Fruit fly (Drosophila melanogaster) whole organism, embryonic: Measurements from ENCODE around the gene CG17364.
A peak's percentile ranks its signal among the peaks of the same experiment; 100 is the strongest.

ENCODE experiments used
- B-H2 ChIP-seq: fragments of 200-800 bp; sonication (Bioruptor generic); optimal IDR thresholded peaks from 2 replicates; lab custom pipeline; 2018; ENCODE audit warnings: missing biosample characterization, mild to moderate bottlenecking, missing genetic modification characterization
- Bgb ChIP-seq: fragments of 200-800 bp; sonication (Bioruptor generic); IDR thresholded peaks from 2 replicates; pipeline ENCODE4 v1.3.6; 2022; ENCODE audit warnings: missing biosample characterization, missing genetic modification characterization; ENCODE audit not compliant: partially characterized antibody
- CG10959 ChIP-seq: fragments of 200-800 bp; sonication (Bioruptor generic); IDR thresholded peaks from 2 replicates; pipeline ENCODE4 v1.3.6; 2022; ENCODE audit warnings: missing biosample characterization, missing genetic modification characterization
- CG10979 ChIP-seq: fragments of 200-800 bp; sonication (Bioruptor generic); optimal IDR thresholded peaks from 2 replicates; lab custom pipeline; 2018; ENCODE audit warnings: missing biosample characterization, mild to moderate bottlenecking, missing genetic modification characterization, moderate library complexity
- CG11456 ChIP-seq: fragments of 200-800 bp; sonication (Bioruptor generic); IDR thresholded peaks from 3 replicates; pipeline ENCODE4 v1.3.6; 2022; ENCODE audit warnings: missing biosample characterization, missing genetic modification characterization
- CG11696 ChIP-seq: fragments of 200-800 bp; sonication (Bioruptor generic); IDR thresholded peaks from 2 replicates; pipeline ENCODE4 v1.3.6; 2022; ENCODE audit warnings: missing biosample characterization, missing genetic modification characterization
- CG13624 ChIP-seq: fragments of 200-800 bp; sonication (Bioruptor generic); optimal IDR thresholded peaks from 2 replicates; lab custom pipeline; 2016; ENCODE audit warnings: missing biosample characterization, missing genetic modification characterization
- CG15011 ChIP-seq: fragments of 200-800 bp; sonication (Bioruptor generic); optimal IDR thresholded peaks from 3 replicates; lab custom pipeline; 2018; ENCODE audit warnings: missing biosample characterization, mild to moderate bottlenecking, missing genetic modification characterization
- CG15269 ChIP-seq: fragments of 200-800 bp; sonication (Bioruptor generic); optimal IDR thresholded peaks from 2 replicates; lab custom pipeline; 2018; ENCODE audit warnings: missing biosample characterization, mild to moderate bottlenecking, missing genetic modification characterization, moderate library complexity
- CG15479 ChIP-seq: fragments of 200-800 bp; sonication (Bioruptor generic); optimal IDR thresholded peaks from 3 replicates; lab custom pipeline; 2019; ENCODE audit warnings: missing biosample characterization, mild to moderate bottlenecking, missing genetic modification characterization, moderate library complexity
- CG1603 ChIP-seq: fragments of 200-800 bp; sonication (Bioruptor generic); optimal IDR thresholded peaks from 2 replicates; lab custom pipeline; 2019; ENCODE audit warnings: missing biosample characterization, mild to moderate bottlenecking, missing genetic modification characterization, moderate library complexity
- CG16815 ChIP-seq: fragments of 200-800 bp; sonication (Bioruptor generic); optimal IDR thresholded peaks from 3 replicates; lab custom pipeline; 2017; ENCODE audit warnings: missing biosample characterization, mild to moderate bottlenecking, missing genetic modification characterization
- CG3838 ChIP-seq: fragments of 200-800 bp; sonication (Bioruptor generic); optimal IDR thresholded peaks from 3 replicates; lab custom pipeline; 2016; ENCODE audit warnings: missing biosample characterization, missing genetic modification characterization
- CG3995 ChIP-seq: fragments of 200-800 bp; sonication (Bioruptor generic); optimal IDR thresholded peaks from 3 replicates; lab custom pipeline; 2016; ENCODE audit warnings: missing biosample characterization, missing genetic modification characterization
- CG4360 ChIP-seq: fragments of 200-800 bp; sonication (Bioruptor generic); IDR thresholded peaks from 2 replicates; pipeline ENCODE4 v1.3.6; 2022; ENCODE audit warnings: missing biosample characterization, missing genetic modification characterization
- CG6254 ChIP-seq: fragments of 200-800 bp; sonication (Bioruptor generic); optimal IDR thresholded peaks from 3 replicates; lab custom pipeline; 2017; ENCODE audit warnings: mild to moderate bottlenecking, missing biosample characterization, missing genetic modification reagents, missing genetic modification characterization
- CG7372 ChIP-seq: fragments of 200-800 bp; sonication (Bioruptor generic); IDR thresholded peaks from 2 replicates; pipeline ENCODE4 v1.3.6; 2022; ENCODE audit warnings: missing biosample characterization, missing genetic modification characterization
- CG7786 ChIP-seq: fragments of 200-800 bp; sonication (Bioruptor generic); optimal IDR thresholded peaks from 2 replicates; lab custom pipeline; 2016; ENCODE audit warnings: missing biosample characterization, missing genetic modification characterization
- CG7839 ChIP-seq: fragments of 200-800 bp; sonication (Bioruptor generic); optimal IDR thresholded peaks from 3 replicates; lab custom pipeline; 2018; ENCODE audit warnings: missing biosample characterization, mild to moderate bottlenecking, missing genetic modification characterization, moderate library complexity
- CG8089 ChIP-seq: fragments of 200-800 bp; sonication (Bioruptor generic); optimal IDR thresholded peaks from 3 replicates; lab custom pipeline; 2016; ENCODE audit warnings: missing biosample characterization, missing genetic modification characterization
- CTCF ChIP-seq: fragments of 200-800 bp; sonication (Bioruptor generic); optimal IDR thresholded peaks from 2 replicates; lab custom pipeline; 2017; ENCODE audit warnings: missing biosample characterization, mild to moderate bottlenecking, missing genetic modification characterization, moderate library complexity
- CoRest ChIP-seq: fragments of 200-800 bp; sonication (Bioruptor generic); optimal IDR thresholded peaks from 3 replicates; lab custom pipeline; 2018; ENCODE audit warnings: missing biosample characterization, mild to moderate bottlenecking, missing genetic modification characterization, moderate library complexity
- D ChIP-seq, 2 experiments: fragments of 200-800 bp in 1 of 2; fragments of >200 bp in 1 of 2; sonication (Bioruptor generic) in 1 of 2; optimal IDR thresholded peaks; 2 replicates in 1 of 2; 3 replicates in 1 of 2; lab custom pipeline; 2017; ENCODE audit warnings: mild to moderate bottlenecking in 1 of 2, missing biosample characterization in 1 of 2, missing genetic modification characterization in 1 of 2, missing genetic modification reagents in 1 of 2
- Doc3 ChIP-seq: fragments of 200-800 bp; sonication (Bioruptor generic); IDR thresholded peaks from 3 replicates; pipeline ENCODE4 v1.3.6; 2022; ENCODE audit warnings: missing biosample characterization, missing genetic modification characterization; ENCODE audit not compliant: partially characterized antibody
- E2f2 ChIP-seq: fragments of 200-800 bp; sonication (Bioruptor generic); IDR thresholded peaks from 2 replicates; pipeline ENCODE4 v1.3.6; 2022; ENCODE audit warnings: missing biosample characterization, missing genetic modification characterization
- Med ChIP-seq: fragments of 200-800 bp; sonication (Bioruptor generic); peaks from one replicate; lab custom pipeline; 2016; ENCODE audit warnings: missing biosample characterization, missing genetic modification characterization, mild to moderate bottlenecking, inconsistent platforms, moderate library complexity
- NC2β ChIP-seq: fragments of 200-800 bp; sonication (Bioruptor generic); optimal IDR thresholded peaks from 2 replicates; lab custom pipeline; 2016; ENCODE audit warnings: missing biosample characterization, missing genetic modification characterization
- Optix ChIP-seq: fragments of 200-800 bp; sonication (Bioruptor generic); IDR thresholded peaks from 3 replicates; pipeline ENCODE4 v1.3.6; 2022; ENCODE audit warnings: missing biosample characterization, missing genetic modification characterization
- Side ChIP-seq: fragments of 200-800 bp; sonication (Bioruptor generic); optimal IDR thresholded peaks from 2 replicates; lab custom pipeline; 2016; ENCODE audit warnings: missing biosample characterization, missing genetic modification characterization
- TFAM ChIP-seq: fragments of 200-800 bp; sonication (Bioruptor generic); optimal IDR thresholded peaks from 2 replicates; lab custom pipeline; 2017; ENCODE audit warnings: missing biosample characterization, missing genetic modification characterization, inconsistent platforms
- Xbp1 ChIP-seq: fragments of 200-800 bp; sonication (Bioruptor generic); optimal IDR thresholded peaks from 3 replicates; lab custom pipeline; 2016; ENCODE audit warnings: missing biosample characterization, mild to moderate bottlenecking, missing genetic modification characterization
- ap ChIP-seq: fragments of 200-800 bp; sonication (Bioruptor generic); IDR thresholded peaks from 2 replicates; pipeline ENCODE4 v1.3.6; 2022; ENCODE audit warnings: missing biosample characterization, missing genetic modification characterization
- ase ChIP-seq: fragments of 200-800 bp; sonication (Bioruptor generic); IDR thresholded peaks from 3 replicates; pipeline ENCODE4 v1.3.6; 2022; ENCODE audit warnings: missing biosample characterization, missing genetic modification characterization
- bab2 ChIP-seq: fragments of 200-800 bp; sonication (Bioruptor generic); optimal IDR thresholded peaks from 2 replicates; lab custom pipeline; 2016; ENCODE audit warnings: missing biosample characterization, missing genetic modification characterization
- cad ChIP-seq: fragments of >200 bp; optimal IDR thresholded peaks from 2 replicates; lab custom pipeline; 2017; ENCODE audit warnings: missing biosample characterization, missing genetic modification characterization
- cas ChIP-seq: fragments of 200-800 bp; sonication (Bioruptor generic); IDR thresholded peaks from 2 replicates; pipeline ENCODE4 v1.3.6; 2022; ENCODE audit warnings: missing biosample characterization, missing genetic modification characterization
- cato ChIP-seq: fragments of 200-800 bp; sonication (Bioruptor generic); optimal IDR thresholded peaks from 2 replicates; lab custom pipeline; 2016; ENCODE audit warnings: missing biosample characterization, missing genetic modification characterization, borderline replicate concordance
- dati ChIP-seq: fragments of 200-800 bp; sonication (Bioruptor generic); IDR thresholded peaks from 2 replicates; pipeline ENCODE4 v1.3.6; 2022; ENCODE audit warnings: missing biosample characterization, missing genetic modification characterization
- fd96Cb ChIP-seq: fragments of 200-800 bp; sonication (Bioruptor generic); optimal IDR thresholded peaks from 2 replicates; lab custom pipeline; 2018; ENCODE audit warnings: missing biosample characterization, mild to moderate bottlenecking, missing genetic modification characterization, moderate library complexity
- gem ChIP-seq: fragments of 200-800 bp; sonication (Bioruptor generic); optimal IDR thresholded peaks from 2 replicates; lab custom pipeline; 2019; ENCODE audit warnings: missing biosample characterization, mild to moderate bottlenecking, missing genetic modification characterization, moderate library complexity
- gsb ChIP-seq: fragments of 200-800 bp; sonication (Bioruptor generic); IDR thresholded peaks from 2 replicates; pipeline ENCODE4 v1.3.6; 2022; ENCODE audit warnings: missing biosample characterization, missing genetic modification characterization
- ham ChIP-seq: fragments of 200-800 bp; sonication (Bioruptor generic); IDR thresholded peaks from 2 replicates; pipeline ENCODE4 v1.3.6; 2022; ENCODE audit warnings: missing biosample characterization, missing genetic modification characterization
- kah ChIP-seq: fragments of 200-800 bp; sonication (Bioruptor generic); optimal IDR thresholded peaks from 2 replicates; lab custom pipeline; 2018; ENCODE audit warnings: missing biosample characterization, mild to moderate bottlenecking, missing genetic modification characterization
- lola ChIP-seq, 3 experiments: fragments of >200 bp in 2 of 3; fragments of 200-800 bp in 1 of 3; sonication (Bioruptor generic) in 1 of 3; optimal IDR thresholded peaks; 2 replicates each; lab custom pipeline; 2017 to 2019; ENCODE audit warnings: missing biosample characterization in 3 of 3, missing genetic modification characterization in 3 of 3, mild to moderate bottlenecking in 1 of 3, moderate library complexity in 1 of 3
- nerfin-2 ChIP-seq: fragments of 200-800 bp; sonication (Bioruptor generic); IDR thresholded peaks from 2 replicates; pipeline ENCODE4 v1.3.6; 2022; ENCODE audit warnings: missing biosample characterization, missing genetic modification characterization; ENCODE audit not compliant: partially characterized antibody
- nmo ChIP-seq: fragments of 200-800 bp; sonication (Bioruptor generic); optimal IDR thresholded peaks from 2 replicates; lab custom pipeline; 2018; ENCODE audit warnings: missing biosample characterization, mild to moderate bottlenecking, missing genetic modification characterization, moderate library complexity
- trh ChIP-seq: fragments of 200-800 bp; sonication (Bioruptor generic); optimal IDR thresholded peaks from 2 replicates; lab custom pipeline; 2016; ENCODE audit warnings: missing biosample characterization, missing genetic modification characterization
- tx ChIP-seq: fragments of 200-800 bp; sonication (Bioruptor generic); optimal IDR thresholded peaks from 2 replicates; lab custom pipeline; 2016; ENCODE audit warnings: missing biosample characterization, missing genetic modification characterization
- unc-4 ChIP-seq: fragments of 200-800 bp; sonication (Bioruptor generic); IDR thresholded peaks from 2 replicates; pipeline ENCODE4 v1.3.6; 2022; ENCODE audit warnings: missing biosample characterization, missing genetic modification characterization; ENCODE audit not compliant: partially characterized antibody

The CG17364 gene

dm6 chr3L:14001658-14002523 is 8.7 kb upstream of the CG17364 start, which contains the start of the genes Nprl3 and upSET (continued):
- TF ChIP-seq CG6254 (GFP tag; lab: Kevin White, UChicago) = no peak
- TF ChIP-seq fd96Cb (tag; lab: Kevin White, UChicago) = no peak
- no peak for TF ChIP-seq CG10959 (GFP tag; lab: Robert Waterston, UW)
- peak; percentile 81 for TF ChIP-seq Med (GFP tag; lab: Kevin White, UChicago)
- peak; percentile 16 for TF ChIP-seq CG7839 (tag; lab: Kevin White, UChicago)
- peak; percentile 80 for TF ChIP-seq Doc3 (GFP tag; lab: Robert Waterston, UW)
- no peak for TF ChIP-seq lola (GFP tag; optimal IDR thresholded peaks at IDR 0.05; lab: Kevin White, UChicago)
- no peak for TF ChIP-seq tx (GFP tag; lab: Kevin White, UChicago)
- TF ChIP-seq ase = no peak
- no peak for TF ChIP-seq B-H2 (GFP tag; lab: Kevin White, UChicago)
- no peak for TF ChIP-seq CG11456
- no peak for TF ChIP-seq ap (GFP tag; lab: Robert Waterston, UW)
- TF ChIP-seq D (optimal IDR thresholded peaks at IDR 0.05; lab: Kevin White, UChicago) = no peak
- no peak for TF ChIP-seq D (GFP tag; optimal IDR thresholded peaks at IDR 0.05; lab: Kevin White, UChicago)
- TF ChIP-seq CG10979 (tag; lab: Kevin White, UChicago) = no peak
- TF ChIP-seq gem (tag; lab: Kevin White, UChicago) = no peak
- no peak for TF ChIP-seq kah (GFP tag; lab: Kevin White, UChicago)
- TF ChIP-seq NC2β (GFP tag; lab: Kevin White, UChicago) = peak; percentile 14
- no peak for TF ChIP-seq cad (GFP tag; lab: Kevin White, UChicago)
- TF ChIP-seq Side = no peak
- 0 out of 2 replicates have a peak, but pooled peaks have one; percentile 22 for TF ChIP-seq E2f2
- TF ChIP-seq CTCF (GFP tag; lab: Kevin White, UChicago) = peak; percentile 3
- TF ChIP-seq CG15011 = no peak
- peak; percentile 51 for TF ChIP-seq nmo (GFP tag; lab: Kevin White, UChicago)
- TF ChIP-seq Xbp1 (GFP tag; lab: Kevin White, UChicago) = no peak
- TF ChIP-seq CG16815 (GFP tag; lab: Kevin White, UChicago) = no peak
- TF ChIP-seq CG7786 (GFP tag; lab: Kevin White, UChicago) = no peak
- no peak for TF ChIP-seq CG15479 (GFP tag; lab: Kevin White, UChicago)
- no peak for TF ChIP-seq cato
- TF ChIP-seq gsb (GFP tag; lab: Robert Waterston, UW) = no peak
- no peak for TF ChIP-seq CG11696 (GFP tag; lab: Robert Waterston, UW)
- no peak for TF ChIP-seq Optix (GFP tag; lab: Robert Waterston, UW)
- no peak for TF ChIP-seq CG8089
- no peak for TF ChIP-seq trh (GFP tag; lab: Kevin White, UChicago)
- TF ChIP-seq CG1603 = peak; percentile 39
- TF ChIP-seq CG4360 (GFP tag; lab: Robert Waterston, UW) = no peak
- TF ChIP-seq unc-4 (GFP tag; lab: Robert Waterston, UW) = peak; percentile 85
- TF ChIP-seq CG3995 (GFP tag; lab: Kevin White, UChicago) = no peak
- TF ChIP-seq cas (GFP tag; lab: Robert Waterston, UW) = no peak
- no peak for TF ChIP-seq CG3838 (GFP tag; lab: Kevin White, UChicago)
- no peak for TF ChIP-seq CG13624
- TF ChIP-seq CG15269 (tag; lab: Kevin White, UChicago) = no peak
- TF ChIP-seq nerfin-2 (GFP tag; lab: Robert Waterston, UW) = peak; percentile 60
- no peak for TF ChIP-seq bab2
- no peak for TF ChIP-seq CG7372 (GFP tag; lab: Robert Waterston, UW)
- no peak for TF ChIP-seq dati (GFP tag; lab: Robert Waterston, UW)
- TF ChIP-seq CoRest (tag; lab: Kevin White, UChicago) = peak; percentile 52
- TF ChIP-seq Bgb (GFP tag; lab: Robert Waterston, UW) = peak; percentile 91
- no peak for TF ChIP-seq ham
- TF ChIP-seq TFAM (GFP tag; lab: Kevin White, UChicago) = no peak
